Worm (Caenorhabditis elegans) whole organism, L4 larva: ENCODE results near the gene C52E4.12.

Experiments used
- D1046.2 ChIP-seq: fragments of 200-800 bp; sonication (Bioruptor generic); IDR thresholded peaks from 2 replicates; pipeline ENCODE4 v1.3.6; 2022; ENCODE audit warnings: missing genetic modification characterization, missing compliant biosample characterization
- aly-2 ChIP-seq: sonication (generic microtip); optimal IDR thresholded peaks from 2 replicates; lab custom pipeline; 2018; ENCODE audit warnings: missing biosample characterization, missing genetic modification characterization
- arid-1 ChIP-seq: fragments of 200-800 bp; sonication (Bioruptor generic); conservative IDR thresholded peaks from 2 replicates; pipeline ENCODE4 v1.3.6; 2022; ENCODE audit warnings: missing genetic modification reagents, missing genetic modification characterization, missing compliant biosample characterization
- duxl-1 ChIP-seq: sonication (generic microtip); optimal IDR thresholded peaks from 2 replicates; lab custom pipeline; 2016; ENCODE audit warnings: mild to moderate bottlenecking, missing genetic modification characterization, moderate library complexity, missing compliant biosample characterization; ENCODE audit not compliant: poor library complexity
- egl-27 ChIP-seq: sonication (generic microtip); optimal IDR thresholded peaks from 3 replicates; lab custom pipeline; 2017; ENCODE audit warnings: missing biosample characterization, missing genetic modification reagents, missing genetic modification characterization
- fkh-10 ChIP-seq: fragments of 150-350 bp; optimal IDR thresholded peaks from 2 replicates; lab custom pipeline; 2014; ENCODE audit warnings: missing biosample characterization, missing genetic modification reagents, missing genetic modification characterization
- lsy-2 ChIP-seq, 2 experiments: fragments of 150-350 bp in 1 of 2; sonication (generic microtip) in 1 of 2; optimal IDR thresholded peaks; 2 replicates each; lab custom pipeline; 2014 to 2017; ENCODE audit warnings: missing biosample characterization in 2 of 2, missing genetic modification characterization in 2 of 2
- nhr-11 ChIP-seq: fragments of 150-350 bp; optimal IDR thresholded peaks from 2 replicates; lab custom pipeline; 2014; ENCODE audit warnings: missing biosample characterization, missing genetic modification characterization
- nhr-237 ChIP-seq: sonication (generic microtip); optimal IDR thresholded peaks from 2 replicates; lab custom pipeline; 2017; ENCODE audit warnings: missing biosample characterization, missing genetic modification characterization
- nhr-76 ChIP-seq: fragments of 150-350 bp; optimal IDR thresholded peaks from 2 replicates; lab custom pipeline; 2014; ENCODE audit warnings: missing biosample characterization, missing genetic modification characterization
- unc-62 ChIP-seq, 3 experiments: fragments of 150-350 bp in 1 of 3; sonication (generic microtip); optimal IDR thresholded peaks in 2 of 3; peaks in 1 of 3; 1 replicate in 1 of 3; 2 replicates in 2 of 3; lab custom pipeline; 2014 to 2017; ENCODE audit warnings: missing biosample characterization in 3 of 3, missing genetic modification characterization in 3 of 3, missing genetic modification reagents in 3 of 3, missing genotype in 1 of 3
- vab-7 ChIP-seq: fragments of 200-800 bp; sonication (Bioruptor generic); IDR thresholded peaks from 2 replicates; pipeline ENCODE4 v1.3.6; 2022; ENCODE audit warnings: missing genetic modification reagents, missing genetic modification characterization, missing compliant biosample characterization

ce11 chrV:12020940-12021339 lies 25.0 kb downstream of the C52E4.12 start:
- TF ChIP-seq egl-27 (tag; lab: Kevin White, UChicago) (no peak), nhr-76 (tag; lab: Kevin White, UChicago) (no peak), arid-1 (no peak), fkh-10 (GFP tag; lab: Kevin White, UChicago) (no peak), unc-62 (GFP tag; optimal IDR thresholded peaks at IDR 0.05 in 1 of 2; lab: Kevin White, UChicago) (no peak), unc-62 (tag; optimal IDR thresholded peaks at IDR 0.05; lab: Kevin White, UChicago) (no peak), vab-7 (no peak), aly-2 (no peak), lsy-2 (tag; optimal IDR thresholded peaks at IDR 0.05; lab: Kevin White, UChicago) (no peak), duxl-1 (tag; lab: Kevin White, UChicago) (no peak), nhr-237 (tag; lab: Kevin White, UChicago) (no peak), D1046.2 (GFP tag; lab: Robert Waterston, UW) (no peak), nhr-11 (tag; lab: Kevin White, UChicago) (no peak)
